Fruit fly (Drosophila melanogaster): ENCODE measurements around the gene egh.

dm6 chrX:2585055-2585715 lies 3.1 kb upstream of the egh start, which contains the start of gene CG13760:
- TF ChIP-seq toe (GFP tag; optimal IDR thresholded peaks at IDR 0.05) (peak; percentile 13), CG1620 (GFP tag; optimal IDR thresholded peaks at IDR 0.05) (no peak)
